Worm (Caenorhabditis elegans): ENCODE measurements around the gene cif-1.
"Not testable (repeated sequence)": the region's sequence is repeated elsewhere in the genome, so short reads cannot be mapped to it uniquely, and the experiment has no call there.

Gene cif-1

ce11 chrIV:4727935-4728334 lies 17.4 kb upstream of the cif-1 start (continued):
- TF ChIP-seq dpl-1 (GFP tag; optimal IDR thresholded peaks at IDR 0.05) = peak; percentile 68
- TF ChIP-seq zip-2 (tag; optimal IDR thresholded peaks at IDR 0.05) = peak; percentile 29
- peak; percentile 82; the same call in 1 of the 2 replicates for TF ChIP-seq dmd-8 (GFP tag; IDR thresholded peaks at IDR 0.05)
- TF ChIP-seq T20F7.1 (GFP tag; optimal IDR thresholded peaks at IDR 0.05) = peak; percentile 94
- TF ChIP-seq nhr-41 (GFP tag; IDR thresholded peaks at IDR 0.05) = peak; percentile 95
- TF ChIP-seq nhr-102 (tag; optimal IDR thresholded peaks at IDR 0.05) = peak; percentile 96
- peak in 1 of 2 experiments; percentile 84 for TF ChIP-seq hif-1 (tag; optimal IDR thresholded peaks at IDR 0.05)
- peak; percentile 99 for TF ChIP-seq T26A8.4 (GFP tag; IDR thresholded peaks at IDR 0.05)
- peak; percentile 72 for TF ChIP-seq nhr-11 (tag; optimal IDR thresholded peaks at IDR 0.05)
- peak; percentile 98 for TF ChIP-seq saeg-2 (GFP tag; IDR thresholded peaks at IDR 0.05)
- peak; percentile 100 for TF ChIP-seq zfp-3 (GFP tag; conservative IDR thresholded peaks at IDR 0.05)
- TF ChIP-seq mes-2 (tag; optimal IDR thresholded peaks at IDR 0.05; ENCODE audit: poor library complexity, severe bottlenecking) = peak; percentile 92
- TF ChIP-seq madf-9 (GFP tag; conservative IDR thresholded peaks at IDR 0.05) = peak; percentile 100
- TF ChIP-seq madf-5 (GFP tag; IDR thresholded peaks at IDR 0.05) = peak; percentile 93 to 100
- peak; percentile 98 for TF ChIP-seq tag-97 (GFP tag; IDR thresholded peaks at IDR 0.05)
- TF ChIP-seq lir-3 (tag; optimal IDR thresholded peaks at IDR 0.05) = peak; percentile 60
- TF ChIP-seq arid-1 (GFP tag; conservative IDR thresholded peaks at IDR 0.05) = peak; percentile 96
- TF ChIP-seq Y48G9A.11 (GFP tag; IDR thresholded peaks at IDR 0.05) = peak; percentile 96
- TF ChIP-seq ceh-32 (tag; optimal IDR thresholded peaks at IDR 0.05; ENCODE audit: poor library complexity) = peak; percentile 34
- TF ChIP-seq tra-1 (GFP tag; IDR thresholded peaks at IDR 0.05) = peak; percentile 100
- TF ChIP-seq lin-15B (tag; optimal IDR thresholded peaks at IDR 0.05) = peak; percentile 62
- TF ChIP-seq unc-130 (GFP tag; optimal IDR thresholded peaks at IDR 0.05) = peak; percentile 86
- TF ChIP-seq nhr-77 (tag; optimal IDR thresholded peaks at IDR 0.05) = peak; percentile 71

ce11 chrIV:4725478-4725920 lies 14.9 kb upstream of the cif-1 start:
- TF ChIP-seq lin-29 (GFP tag; IDR thresholded peaks at IDR 0.05) (peak; percentile 100), spr-3 (GFP tag; optimal IDR thresholded peaks at IDR 0.05) (peak; percentile 68), nhr-48 (tag; optimal IDR thresholded peaks at IDR 0.05) (peak; percentile 84), ctbp-1 (GFP tag; IDR thresholded peaks at IDR 0.05) (peak; percentile 99), ceh-20 (GFP tag; IDR thresholded peaks at IDR 0.05) (peak; percentile 100), mdl-1 (tag; optimal IDR thresholded peaks at IDR 0.05) (peak in 1 of 2 experiments; percentile 23), dmd-9 (GFP tag; IDR thresholded peaks at IDR 0.05) (peak; percentile 100), lin-15B (tag; optimal IDR thresholded peaks at IDR 0.05) (peak; percentile 13), saeg-2 (GFP tag; IDR thresholded peaks at IDR 0.05) (peak; percentile 100), lin-1 (GFP tag; IDR thresholded peaks at IDR 0.05) (peak; percentile 98), F44E2.7 (GFP tag; IDR thresholded peaks at IDR 0.05) (peak; percentile 92), F26F4.8 (GFP tag; conservative IDR thresholded peaks at IDR 0.05) (0 out of 2 replicates have a peak, but pooled peaks have one; percentile 53), ceh-44 (GFP tag; IDR thresholded peaks at IDR 0.05) (peak; percentile 99), arid-1 (GFP tag; conservative IDR thresholded peaks at IDR 0.05) (peak; percentile 98), rbr-2 (tag; optimal IDR thresholded peaks at IDR 0.05) (peak; percentile 96), lim-7 (GFP tag; IDR thresholded peaks at IDR 0.05) (peak; percentile 65; the same call in 1 of the 2 replicates), lin-38 (GFP tag; IDR thresholded peaks at IDR 0.05) (peak; percentile 100), nhr-42 (GFP tag; IDR thresholded peaks at IDR 0.05) (peak; percentile 100), hlh-11 (tag; optimal IDR thresholded peaks at IDR 0.05) (peak; percentile 86), daf-19 (GFP tag; conservative IDR thresholded peaks at IDR 0.05) (peak; percentile 99), dpl-1 (GFP tag; optimal IDR thresholded peaks at IDR 0.05) (peak; percentile 67), unc-130 (GFP tag; optimal IDR thresholded peaks at IDR 0.05) (peak; percentile 1), F10B5.3 (tag; optimal IDR thresholded peaks at IDR 0.05) (peak; percentile 81), zip-2 (tag; optimal IDR thresholded peaks at IDR 0.05) (peak; percentile 27), T26A8.4 (GFP tag; IDR thresholded peaks at IDR 0.05) (peak; percentile 100), pha-4 (GFP tag; IDR thresholded peaks at IDR 0.05) (peak; percentile 99), tag-97 (GFP tag; IDR thresholded peaks at IDR 0.05) (peak; percentile 99), nhr-11 (tag; optimal IDR thresholded peaks at IDR 0.05) (peak; percentile 30), D1046.2 (GFP tag; IDR thresholded peaks at IDR 0.05) (peak; percentile 99), php-3 (GFP tag; IDR thresholded peaks at IDR 0.05) (peak; percentile 100), pqm-1 (tag; optimal IDR thresholded peaks at IDR 0.05) (peak; percentile 7), ZK546.5 (tag; optimal IDR thresholded peaks at IDR 0.05) (peak in 1 of 2 experiments; percentile 38), mxl-3 (GFP tag; optimal IDR thresholded peaks at IDR 0.05) (peak; percentile 5)
- TF ChIP-seq pha-4 (tag; optimal IDR thresholded peaks at IDR 0.05) = not testable (repeated sequence)
